Worm (Caenorhabditis elegans): ENCODE measurements around the gene Y75B8A.33.

Y75B8A.33 gene

ce11 chrIII:12370011-12370506 lies 2.9 kb upstream of the Y75B8A.33 start, which contains the start of gene rpt-6 (continued):
- TF ChIP-seq snpc-1.1 (tag; optimal IDR thresholded peaks at IDR 0.05; ENCODE audit: insufficient read depth) (peak; percentile 21), snpc-4 (GFP tag; optimal IDR thresholded peaks at IDR 0.05) (peak; percentile 5), snpc-4 (tag; optimal IDR thresholded peaks at IDR 0.05) (no peak), nhr-90 (tag; optimal IDR thresholded peaks at IDR 0.05) (no peak), nhr-27 (tag; optimal IDR thresholded peaks at IDR 0.05) (no peak), lin-54 (GFP tag; optimal IDR thresholded peaks at IDR 0.05) (peak; percentile 68), sptf-2 (GFP tag; optimal IDR thresholded peaks at IDR 0.05) (no peak), ekl-4 (GFP tag; IDR thresholded peaks at IDR 0.05) (no peak), F23B12.7 (tag; optimal IDR thresholded peaks at IDR 0.05; ENCODE audit: insufficient read depth) (peak; percentile 44), K12H6.12 (tag; optimal IDR thresholded peaks at IDR 0.05) (no peak), lsl-1 (GFP tag; optimal IDR thresholded peaks at IDR 0.05) (peak; percentile 10), lir-1 (GFP tag; conservative IDR thresholded peaks at IDR 0.05) (no peak), nfyb-1 (GFP tag; IDR thresholded peaks at IDR 0.05) (0 out of 2 replicates have a peak, but pooled peaks have one; percentile 9), hlh-12 (tag; optimal IDR thresholded peaks at IDR 0.05) (no peak), aptf-2 (GFP tag; conservative IDR thresholded peaks at IDR 0.05) (no peak), lag-1 (GFP tag; IDR thresholded peaks at IDR 0.05) (no peak), lin-35 (GFP tag; optimal IDR thresholded peaks at IDR 0.05) (peak in 1 of 3 experiments; percentile 45), unc-130 (GFP tag; optimal IDR thresholded peaks at IDR 0.05) (no peak), lin-40 (tag; optimal IDR thresholded peaks at IDR 0.05) (peak; percentile 29)

- no peak for TF ChIP-seq lir-1 (GFP tag; conservative IDR thresholded peaks at IDR 0.05)
- TF ChIP-seq mcd-1 (GFP tag; IDR thresholded peaks at IDR 0.05): peak; percentile 42
- TF ChIP-seq cebp-1 (GFP tag; IDR thresholded peaks at IDR 0.05): no peak
- TF ChIP-seq cebp-1 (tag; optimal IDR thresholded peaks at IDR 0.05): peak; percentile 2
- peak; percentile 22 for TF ChIP-seq lin-54 (GFP tag; optimal IDR thresholded peaks at IDR 0.05)
- peak; percentile 72 for TF ChIP-seq pbrm-1 (GFP tag; IDR thresholded peaks at IDR 0.05)
- no peak for TF ChIP-seq lin-40 (tag; optimal IDR thresholded peaks at IDR 0.05)
- TF ChIP-seq hmg-1.2 (GFP tag; IDR thresholded peaks at IDR 0.05): peak; percentile 97
- TF ChIP-seq ceh-27 (GFP tag; optimal IDR thresholded peaks at IDR 0.05): peak; percentile 6
- TF ChIP-seq efl-1 (GFP tag; optimal IDR thresholded peaks at IDR 0.05): peak; percentile 26
Observed at ce11 chrIII:12369476-12369875, 2.3 kb upstream of the Y75B8A.33 start.

ce11 chrIII:12368462-12369306 lies 1.5 kb upstream of the Y75B8A.33 start, which contains the start of gene his-72:
his-72 (minus strand) TSS chrIII:12369050.
- peak; percentile 2 for TF ChIP-seq atf-7 (tag; optimal IDR thresholded peaks at IDR 0.05)
- 0 out of 2 replicates have a peak, but pooled peaks have one; percentile 17 for TF ChIP-seq cebp-2 (GFP tag; IDR thresholded peaks at IDR 0.05)
- TF ChIP-seq snpc-4 (GFP tag; optimal IDR thresholded peaks at IDR 0.05): no peak
- TF ChIP-seq snpc-4 (tag; optimal IDR thresholded peaks at IDR 0.05): peak in 1 of 4 experiments; percentile 4
- TF ChIP-seq efl-1 (GFP tag; optimal IDR thresholded peaks at IDR 0.05): peak; percentile 56
- TF ChIP-seq nfyb-1 (GFP tag; IDR thresholded peaks at IDR 0.05): peak; percentile 61; the same call in 1 of the 2 replicates
- no peak for TF ChIP-seq akir-1 (GFP tag; optimal IDR thresholded peaks at IDR 0.05)
- 0 out of 2 replicates have a peak, but pooled peaks have one; percentile 17 for TF ChIP-seq rcor-1 (GFP tag; IDR thresholded peaks at IDR 0.05)
- no peak for TF ChIP-seq chd-7 (tag; optimal IDR thresholded peaks at IDR 0.05)
- TF ChIP-seq madf-3 (GFP tag; IDR thresholded peaks at IDR 0.05): peak; percentile 95
- peak; percentile 21 for TF ChIP-seq lin-54 (GFP tag; optimal IDR thresholded peaks at IDR 0.05)
- no peak for TF ChIP-seq ets-4 (GFP tag; optimal IDR thresholded peaks at IDR 0.05)
- no peak for TF ChIP-seq dpff-1 (tag; optimal IDR thresholded peaks at IDR 0.05)
- no peak for TF ChIP-seq ztf-6 (GFP tag; IDR thresholded peaks at IDR 0.05)
- no peak for TF ChIP-seq Y53F4B.3 (GFP tag; IDR thresholded peaks at IDR 0.05)
- TF ChIP-seq D2030.7 (GFP tag; IDR thresholded peaks at IDR 0.05): peak; percentile 8; the same call in 1 of the 2 replicates
- TF ChIP-seq dox-1 (GFP tag; IDR thresholded peaks at IDR 0.05): 0 out of 2 replicates have a peak, but pooled peaks have one; percentile 38
- TF ChIP-seq sea-2 (GFP tag; IDR thresholded peaks at IDR 0.05): 0 out of 2 replicates have a peak, but pooled peaks have one; percentile 7
- TF ChIP-seq F37B4.10 (GFP tag; IDR thresholded peaks at IDR 0.05): no peak
- TF ChIP-seq hmg-1.2 (GFP tag; IDR thresholded peaks at IDR 0.05): peak; percentile 38; the same call in 1 of the 2 replicates
- TF ChIP-seq Y56A3A.18 (GFP tag; IDR thresholded peaks at IDR 0.05): no peak
- peak; percentile 28; the same call in 1 of the 2 replicates for TF ChIP-seq mcd-1 (GFP tag; IDR thresholded peaks at IDR 0.05)
- no peak for TF ChIP-seq B0035.1 (tag; optimal IDR thresholded peaks at IDR 0.05)
